Fruit fly (Drosophila melanogaster): Measurements from ENCODE around the gene Nt5a.

Nt5a gene

DNA sequence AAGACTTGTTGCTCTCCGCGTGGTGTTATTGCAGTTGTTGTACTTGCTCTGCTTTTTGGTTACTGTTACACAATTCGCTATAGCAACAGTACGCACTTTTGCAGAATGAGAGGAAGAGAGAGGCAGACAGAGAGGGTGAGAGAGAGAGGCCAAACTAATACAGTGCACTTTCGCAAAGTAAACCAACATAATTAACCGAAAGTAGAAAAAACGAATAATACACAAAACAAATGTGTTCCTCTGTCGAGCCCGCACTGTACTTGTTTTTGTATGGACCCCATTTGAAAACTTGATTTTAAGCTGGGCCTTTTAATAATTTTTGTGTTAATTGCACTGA is 28.2 kb upstream of the Nt5a start:
- TF ChIP-seq Atf6 (GFP tag; IDR thresholded peaks at IDR 0.05) (peak; percentile 64; the same call in 1 of the 2 replicates), Max (GFP tag; optimal IDR thresholded peaks at IDR 0.05) (peak; percentile 4), CG12236 (GFP tag; optimal IDR thresholded peaks at IDR 0.05) (no peak), cas (GFP tag; IDR thresholded peaks at IDR 0.05) (no peak), fd3F (GFP tag; optimal IDR thresholded peaks at IDR 0.05) (peak; percentile 42), fd64A (GFP tag; optimal IDR thresholded peaks at IDR 0.05) (no peak), emc (GFP tag; optimal IDR thresholded peaks at IDR 0.05) (no peak), schlank (tag; optimal IDR thresholded peaks at IDR 0.05) (no peak), gce (GFP tag; IDR thresholded peaks at IDR 0.05) (no peak; the same call in 2 of the 3 replicates), NC2α (GFP tag; optimal IDR thresholded peaks at IDR 0.05) (no peak), Myb (GFP tag; optimal IDR thresholded peaks at IDR 0.05) (no peak), CG11504 (tag; optimal IDR thresholded peaks at IDR 0.05) (no peak), Spps (tag; optimal IDR thresholded peaks at IDR 0.05) (no peak), CG4424 (GFP tag; optimal IDR thresholded peaks at IDR 0.05) (no peak), Ssrp (tag; optimal IDR thresholded peaks at IDR 0.05) (no peak), ERR (GFP tag; optimal IDR thresholded peaks at IDR 0.05) (no peak), lmd (GFP tag; IDR thresholded peaks at IDR 0.05) (peak; percentile 67), Med (GFP tag) (peak; percentile 94), CG31388 (GFP tag; optimal IDR thresholded peaks at IDR 0.05) (no peak), CG15011 (GFP tag; optimal IDR thresholded peaks at IDR 0.05) (no peak), Jarid2 (GFP tag; optimal IDR thresholded peaks at IDR 0.05) (no peak), sim (GFP tag; IDR thresholded peaks at IDR 0.05) (no peak), run (tag; optimal IDR thresholded peaks at IDR 0.05) (no peak), Deaf1 (tag; optimal IDR thresholded peaks at IDR 0.05) (no peak), B-H1 (GFP tag; IDR thresholded peaks at IDR 0.05) (peak; percentile 55; the same call in 1 of the 3 replicates), CG7963 (GFP tag; IDR thresholded peaks at IDR 0.05; ENCODE audit: partially characterized antibody) (no peak), jigr1 (GFP tag; IDR thresholded peaks at IDR 0.05) (no peak), CG18262 (tag; optimal IDR thresholded peaks at IDR 0.05) (peak; percentile 7), CG18764 (GFP tag; optimal IDR thresholded peaks at IDR 0.05) (no peak), stc (GFP tag; IDR thresholded peaks at IDR 0.05) (peak; percentile 61), Awh (GFP tag; IDR thresholded peaks at IDR 0.05) (0 out of 2 replicates have a peak, but pooled peaks have one; percentile 30), oc (tag; optimal IDR thresholded peaks at IDR 0.05) (no peak), CG9932 (GFP tag; IDR thresholded peaks at IDR 0.05) (peak; percentile 77), Optix (GFP tag; IDR thresholded peaks at IDR 0.05) (no peak), Gug (GFP tag; IDR thresholded peaks at IDR 0.05) (peak; percentile 46; the same call in 3 of the 4 replicates), CG18619 (GFP tag; optimal IDR thresholded peaks at IDR 0.05) (peak; percentile 19), CG12155 (GFP tag; optimal IDR thresholded peaks at IDR 0.05) (peak; percentile 31), sob (GFP tag; IDR thresholded peaks at IDR 0.05) (peak; percentile 72), kni (GFP tag; optimal IDR thresholded peaks at IDR 0.05) (no peak), trem (tag; optimal IDR thresholded peaks at IDR 0.05) (no peak), dysf (GFP tag; IDR thresholded peaks at IDR 0.05) (peak; percentile 63; the same call in 1 of the 3 replicates), Dll (GFP tag; IDR thresholded peaks at IDR 0.05; ENCODE audit: partially characterized antibody) (no peak), hkb (optimal IDR thresholded peaks at IDR 0.05) (no peak), hkb (GFP tag; IDR thresholded peaks at IDR 0.05) (peak; percentile 73), CG9817 (tag; optimal IDR thresholded peaks at IDR 0.05) (peak; percentile 15), CG15696 (tag; optimal IDR thresholded peaks at IDR 0.05) (no peak), CG13123 (GFP tag; optimal IDR thresholded peaks at IDR 0.05) (no peak), HmgZ (tag; optimal IDR thresholded peaks at IDR 0.05) (no peak), CG12391 (tag; optimal IDR thresholded peaks at IDR 0.05) (peak; percentile 21), CG8765 (GFP tag; IDR thresholded peaks at IDR 0.05) (0 out of 2 replicates have a peak, but pooled peaks have one; percentile 10), gro (GFP tag; optimal IDR thresholded peaks at IDR 0.05) (peak; percentile 40), fu2 (GFP tag; optimal IDR thresholded peaks at IDR 0.05) (peak; percentile 5)
